Worm (Caenorhabditis elegans): ENCODE results near the gene srw-133.

DNA sequence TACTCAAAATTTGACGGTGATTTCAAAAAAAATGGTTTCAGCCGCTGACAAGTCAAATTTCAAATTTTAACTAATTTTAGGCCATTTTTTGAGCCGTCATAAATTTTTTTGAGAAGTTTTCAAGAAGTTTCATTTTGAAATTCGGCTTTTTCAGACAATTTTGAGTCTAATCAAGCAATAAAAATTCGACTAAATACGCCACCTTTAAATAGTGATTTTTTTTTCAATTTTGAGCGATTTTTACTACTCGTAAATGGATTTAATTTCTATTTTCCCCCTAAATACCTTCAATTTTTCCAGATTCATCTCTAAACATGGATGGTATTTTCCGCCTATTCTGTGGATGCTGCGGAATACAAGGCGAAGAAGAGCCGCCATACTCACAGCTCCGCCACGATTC lies 29.7 kb upstream of the srw-133 start, which contains the start of gene Y45G5AL.1:
- TF ChIP-seq lin-13 (GFP tag; optimal IDR thresholded peaks at IDR 0.05) (no peak), lsy-2 (tag; optimal IDR thresholded peaks at IDR 0.05) (no peak), saeg-2 (GFP tag; IDR thresholded peaks at IDR 0.05) (no peak)

Data from whole organism, L4 larva.